Worm (Caenorhabditis elegans) whole organism, L4/young adult: Measurements from ENCODE around the gene F21C10.19.

ENCODE experiments used
- dao-5 ChIP-seq: sonication (generic microtip); optimal IDR thresholded peaks from 2 replicates; lab custom pipeline; 2016; ENCODE audit warnings: missing genotype, missing genetic modification characterization, moderate library complexity, missing compliant biosample characterization
- him-1 ChIP-seq: sonication (generic microtip); optimal IDR thresholded peaks from 2 replicates; lab custom pipeline; 2016; ENCODE audit warnings: missing genotype, missing genetic modification reagents, missing genetic modification characterization, missing compliant biosample characterization

- TF ChIP-seq dao-5, result no peak
- no peak for TF ChIP-seq him-1
Measured at ce11 chrV:9146196-9146595, 15.3 kb downstream of the F21C10.19 start.
